Worm (Caenorhabditis elegans) whole organism, L3 larva: ENCODE data around the gene prx-19.

Source experiments
- R02D3.7 ChIP-seq: fragments of 150-350 bp; optimal IDR thresholded peaks from 2 replicates; lab custom pipeline; 2014; ENCODE audit warnings: missing biosample characterization, missing genetic modification characterization
- ZK546.5 ChIP-seq: sonication (generic microtip); optimal IDR thresholded peaks from 2 replicates; lab custom pipeline; 2017; ENCODE audit warnings: missing biosample characterization, missing genetic modification characterization
- ama-1 ChIP-seq: fragments of 150-350 bp; optimal IDR thresholded peaks from 2 replicates; lab custom pipeline; 2018
- ceh-28 ChIP-seq: fragments of 150-350 bp; optimal IDR thresholded peaks from 2 replicates; lab custom pipeline; 2014; ENCODE audit warnings: missing biosample characterization, missing genetic modification reagents, missing genetic modification characterization
- ceh-82 ChIP-seq: fragments of 150-350 bp; optimal IDR thresholded peaks from 2 replicates; lab custom pipeline; 2014; ENCODE audit warnings: missing biosample characterization, missing genetic modification characterization
- ceh-9 ChIP-seq: sonication (generic microtip); optimal IDR thresholded peaks from 2 replicates; lab custom pipeline; 2018; ENCODE audit warnings: missing biosample characterization, missing genetic modification characterization
- daf-12 ChIP-seq: fragments of 150-350 bp; optimal IDR thresholded peaks from 2 replicates; lab custom pipeline; 2014; ENCODE audit warnings: missing biosample characterization, missing genetic modification reagents, missing genetic modification characterization
- egl-27 ChIP-seq: sonication (generic microtip); optimal IDR thresholded peaks from 4 replicates; lab custom pipeline; 2017; ENCODE audit warnings: missing biosample characterization, missing genetic modification reagents, missing genetic modification characterization
- egl-5 ChIP-seq: fragments of 150-350 bp; optimal IDR thresholded peaks from 2 replicates; lab custom pipeline; 2017; ENCODE audit warnings: missing biosample characterization, missing genetic modification reagents, missing genetic modification characterization, inconsistent platforms
- elt-1 ChIP-seq: fragments of 150-350 bp; optimal IDR thresholded peaks from 2 replicates; lab custom pipeline; 2014; ENCODE audit warnings: missing biosample characterization, missing genetic modification characterization
- elt-3 ChIP-seq, 3 experiments: fragments of 150-350 bp in 1 of 3; sonication (generic microtip) in 2 of 3; optimal IDR thresholded peaks; 2 replicates in 2 of 3; 4 replicates in 1 of 3; lab custom pipeline; 2014 to 2017; ENCODE audit warnings: missing biosample characterization in 3 of 3, missing genetic modification characterization in 3 of 3
- eor-1 ChIP-seq, 2 experiments: fragments of 150-350 bp; optimal IDR thresholded peaks; 2 replicates each; lab custom pipeline; 2014 to 2018; ENCODE audit warnings: missing biosample characterization in 2 of 2, missing genetic modification characterization in 2 of 2
- fkh-10 ChIP-seq: sonication (generic microtip); optimal IDR thresholded peaks from 2 replicates; lab custom pipeline; 2017; ENCODE audit warnings: missing biosample characterization, missing genetic modification reagents, missing genetic modification characterization
- fkh-2 ChIP-seq: fragments of 150-350 bp; optimal IDR thresholded peaks from 2 replicates; lab custom pipeline; 2014; ENCODE audit warnings: missing biosample characterization, missing genetic modification reagents, missing genetic modification characterization
- fos-1 ChIP-seq: fragments of 150-350 bp; optimal IDR thresholded peaks from 2 replicates; lab custom pipeline; 2014; ENCODE audit warnings: missing biosample characterization, missing genetic modification characterization
- hmg-11 ChIP-seq: sonication (generic microtip); optimal IDR thresholded peaks from 2 replicates; lab custom pipeline; 2016; ENCODE audit warnings: missing genetic modification characterization, missing compliant biosample characterization
- lin-15B ChIP-seq: fragments of 150-350 bp; optimal IDR thresholded peaks from 2 replicates; lab custom pipeline; 2014; ENCODE audit warnings: missing biosample characterization, missing genetic modification characterization
- lin-39 ChIP-seq: fragments of 150-350 bp; optimal IDR thresholded peaks from 2 replicates; lab custom pipeline; 2018; ENCODE audit warnings: missing biosample characterization, missing genetic modification reagents, missing genetic modification characterization
- lsy-12 ChIP-seq: sonication (generic microtip); optimal IDR thresholded peaks from 2 replicates; lab custom pipeline; 2016; ENCODE audit warnings: mild to moderate bottlenecking, missing genetic modification characterization, missing compliant biosample characterization
- mdl-1 ChIP-seq: fragments of 150-350 bp; optimal IDR thresholded peaks from 2 replicates; lab custom pipeline; 2014; ENCODE audit warnings: missing biosample characterization, missing genetic modification characterization
- nfya-1 ChIP-seq: sonication (generic microtip); optimal IDR thresholded peaks from 2 replicates; lab custom pipeline; 2017; ENCODE audit warnings: missing genetic modification characterization, mild to moderate bottlenecking, missing compliant biosample characterization, antibody characterized with exemption, moderate library complexity; ENCODE audit not compliant: insufficient read depth
- nhr-11 ChIP-seq: fragments of 150-350 bp; optimal IDR thresholded peaks from 2 replicates; lab custom pipeline; 2014; ENCODE audit warnings: missing biosample characterization, missing genetic modification characterization
- nhr-12 ChIP-seq: fragments of 150-350 bp; optimal IDR thresholded peaks from 2 replicates; lab custom pipeline; 2014; ENCODE audit warnings: missing biosample characterization, missing genetic modification characterization
- nhr-23 ChIP-seq: fragments of 150-350 bp; optimal IDR thresholded peaks from 2 replicates; lab custom pipeline; 2014; ENCODE audit warnings: missing biosample characterization, missing genetic modification reagents, missing genetic modification characterization
- nhr-237 ChIP-seq: fragments of 150-350 bp; optimal IDR thresholded peaks from 2 replicates; lab custom pipeline; 2014; ENCODE audit warnings: missing biosample characterization, missing genetic modification characterization
- nhr-25 ChIP-seq: sonication (generic microtip); optimal IDR thresholded peaks from 2 replicates; lab custom pipeline; 2017; ENCODE audit warnings: missing biosample characterization, missing genetic modification characterization
- nhr-43 ChIP-seq: sonication (generic microtip); optimal IDR thresholded peaks from 2 replicates; lab custom pipeline; 2016; ENCODE audit warnings: mild to moderate bottlenecking, missing genetic modification characterization, missing compliant biosample characterization; ENCODE audit not compliant: poor library complexity, severe bottlenecking
- nhr-67 ChIP-seq: fragments of 150-350 bp; optimal IDR thresholded peaks from 2 replicates; lab custom pipeline; 2014; ENCODE audit warnings: missing biosample characterization, missing genetic modification characterization
- nhr-76 ChIP-seq: fragments of 150-350 bp; sonication (generic microtip); optimal IDR thresholded peaks from 5 replicates; lab custom pipeline; 2014; ENCODE audit warnings: missing biosample characterization, missing genetic modification characterization
- nhr-77 ChIP-seq: fragments of 150-350 bp; optimal IDR thresholded peaks from 2 replicates; lab custom pipeline; 2014; ENCODE audit warnings: missing biosample characterization, missing genetic modification characterization
- pha-4 ChIP-seq: fragments of 150-350 bp; optimal IDR thresholded peaks from 2 replicates; lab custom pipeline; 2014; ENCODE audit warnings: missing biosample characterization, missing genetic modification reagents, missing genetic modification characterization
- sea-2 ChIP-seq: fragments of 150-350 bp; sonication (generic microtip); optimal IDR thresholded peaks from 4 replicates; lab custom pipeline; 2014; ENCODE audit warnings: missing biosample characterization, missing genetic modification reagents, missing genetic modification characterization
- skn-1 ChIP-seq: fragments of 150-350 bp; optimal IDR thresholded peaks from 2 replicates; lab custom pipeline; 2014; ENCODE audit warnings: missing biosample characterization, missing genetic modification characterization
- snpc-4 ChIP-seq: fragments of 150-350 bp; optimal IDR thresholded peaks from 2 replicates; lab custom pipeline; 2014; ENCODE audit warnings: missing biosample characterization, missing genetic modification characterization
- tbx-2 ChIP-seq: sonication (generic microtip); optimal IDR thresholded peaks from 2 replicates; lab custom pipeline; 2016; ENCODE audit warnings: mild to moderate bottlenecking, missing genetic modification characterization, missing compliant biosample characterization
- unc-62 ChIP-seq: fragments of 150-350 bp; sonication (generic microtip); optimal IDR thresholded peaks from 4 replicates; lab custom pipeline; 2014; ENCODE audit warnings: missing biosample characterization, missing genetic modification reagents, missing genetic modification characterization
- zag-1 ChIP-seq: fragments of 150-350 bp; optimal IDR thresholded peaks from 2 replicates; lab custom pipeline; 2014; ENCODE audit warnings: missing biosample characterization, missing genetic modification characterization
- ztf-11 ChIP-seq: fragments of 150-350 bp; optimal IDR thresholded peaks from 2 replicates; lab custom pipeline; 2014; ENCODE audit warnings: missing biosample characterization, missing genetic modification characterization
- ztf-4 ChIP-seq: fragments of 150-350 bp; optimal IDR thresholded peaks from 2 replicates; lab custom pipeline; 2014; ENCODE audit warnings: missing biosample characterization, missing genetic modification characterization

The prx-19 gene

DNA sequence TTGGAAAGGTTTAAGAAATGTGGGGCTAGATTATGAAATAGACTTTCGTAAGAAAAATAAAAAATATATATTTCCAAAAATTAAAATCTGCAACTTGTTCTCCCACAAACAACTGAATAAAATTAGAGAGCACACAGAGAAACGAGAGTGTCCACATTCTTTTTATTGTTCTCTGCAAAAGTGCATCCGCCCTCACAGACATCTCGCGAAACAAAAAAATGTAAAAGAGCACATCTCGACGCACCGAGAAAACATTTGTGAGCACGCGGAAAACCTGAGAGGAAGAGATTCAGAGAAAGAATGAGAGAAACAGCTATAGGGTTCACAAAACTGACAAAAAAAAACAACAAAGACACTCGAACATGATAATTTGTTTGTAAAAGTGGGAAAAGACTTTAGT is 27.0 kb downstream of the prx-19 start:
- TF ChIP-seq R02D3.7 (tag; lab: Kevin White, UChicago) (no peak), lin-39 (peak; percentile 68), nfya-1 (tag; lab: Kevin White, UChicago) (peak; percentile 62)

DNA sequence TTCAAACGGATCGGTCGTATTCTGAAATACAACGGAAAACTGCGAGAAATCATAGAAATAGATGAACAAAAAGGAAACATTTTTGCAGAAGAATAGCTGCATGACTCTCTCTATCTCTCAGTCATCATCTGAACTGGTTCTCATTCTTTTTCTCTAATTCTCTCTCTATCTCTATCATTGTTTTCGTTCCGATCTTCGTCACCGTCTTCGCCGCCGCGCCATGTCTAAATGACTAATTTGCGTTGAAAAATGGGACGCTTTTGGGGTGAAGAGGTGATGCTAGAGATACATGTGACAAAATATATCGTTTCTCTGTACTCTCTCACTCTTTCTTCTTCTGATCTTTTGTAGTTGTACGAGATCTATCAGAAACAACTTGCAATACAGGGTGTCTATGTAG is 28.6 kb downstream of the prx-19 start:
- TF ChIP-seq ceh-9 (tag; lab: Kevin White, UChicago) (no peak), nhr-77 (tag; lab: Kevin White, UChicago) (no peak), lin-15B (tag; lab: Kevin White, UChicago) (peak; percentile 8), lin-39 (peak; percentile 62), tbx-2 (peak; percentile 21), egl-5 (tag; lab: Kevin White, UChicago) (peak; percentile 78), ceh-28 (tag; lab: Kevin White, UChicago) (no peak), lsy-12 (tag; lab: Kevin White, UChicago) (no peak), unc-62 (GFP tag; lab: Kevin White, UChicago) (no peak), ztf-4 (tag; lab: Kevin White, UChicago) (no peak), mdl-1 (tag; lab: Kevin White, UChicago) (peak; percentile 78), ZK546.5 (tag; lab: Kevin White, UChicago) (no peak), fkh-2 (tag; lab: Kevin White, UChicago) (no peak), ama-1 (lab: Kevin White, UChicago) (no peak), fos-1 (peak; percentile 44), ztf-11 (tag; lab: Kevin White, UChicago) (no peak), nhr-12 (no peak), elt-1 (tag; lab: Kevin White, UChicago) (peak; percentile 48), ceh-82 (tag; lab: Kevin White, UChicago) (no peak), nhr-43 (tag; lab: Kevin White, UChicago) (peak; percentile 81), nhr-76 (tag; lab: Kevin White, UChicago) (no peak), zag-1 (tag; lab: Kevin White, UChicago) (no peak), eor-1 (tag; optimal IDR thresholded peaks at IDR 0.05; lab: Kevin White, UChicago) (no peak), nfya-1 (tag; lab: Kevin White, UChicago) (peak; percentile 55), nhr-67 (tag; lab: Kevin White, UChicago) (no peak), nhr-23 (peak; percentile 97), skn-1 (tag; lab: Kevin White, UChicago) (peak; percentile 23), snpc-4 (tag; lab: Kevin White, UChicago) (no peak), nhr-11 (tag; lab: Kevin White, UChicago) (no peak), nhr-25 (tag; lab: Kevin White, UChicago) (peak; percentile 93), elt-3 (tag; optimal IDR thresholded peaks at IDR 0.05; lab: Kevin White, UChicago) (no peak), pha-4 (tag; lab: Kevin White, UChicago) (no peak), hmg-11 (tag; lab: Kevin White, UChicago) (no peak)

DNA sequence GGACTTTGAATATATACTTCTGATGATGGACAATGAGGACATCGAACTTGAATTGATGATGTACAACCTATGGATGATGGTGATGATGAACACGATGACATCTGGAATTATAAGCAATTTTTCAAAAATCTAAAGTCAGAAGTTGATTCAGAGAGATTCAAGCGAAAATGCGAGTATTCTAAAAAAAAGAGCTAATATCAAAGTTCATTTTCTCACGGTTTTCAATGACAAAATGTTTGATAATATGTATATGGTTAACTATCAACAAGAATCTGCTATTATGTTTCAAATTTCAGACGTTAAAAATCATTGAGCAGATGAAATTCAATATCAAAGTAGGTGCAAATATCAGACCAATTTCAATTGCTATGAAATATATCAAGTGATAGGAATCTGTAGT is 29.2 kb downstream of the prx-19 start, which contains the start of gene K02D10.4:
K02D10.4 (minus strand) TSS at position 101 of the 400 bp plus-strand sequence.
- TF ChIP-seq daf-12 (tag; lab: Kevin White, UChicago) (no peak), ceh-28 (tag; lab: Kevin White, UChicago) (no peak), sea-2 (GFP tag; lab: Kevin White, UChicago) (no peak), unc-62 (GFP tag; lab: Kevin White, UChicago) (no peak), eor-1 (tag; optimal IDR thresholded peaks at IDR 0.05; lab: Kevin White, UChicago) (no peak), nhr-76 (tag; lab: Kevin White, UChicago) (no peak), fkh-10 (GFP tag; lab: Kevin White, UChicago) (no peak), nhr-237 (tag; lab: Kevin White, UChicago) (no peak), egl-27 (tag; lab: Kevin White, UChicago) (no peak), nhr-12 (no peak), skn-1 (tag; lab: Kevin White, UChicago) (no peak), egl-5 (tag; lab: Kevin White, UChicago) (no peak), nhr-11 (tag; lab: Kevin White, UChicago) (no peak), ceh-9 (tag; lab: Kevin White, UChicago) (no peak), nhr-67 (tag; lab: Kevin White, UChicago) (no peak), pha-4 (tag; lab: Kevin White, UChicago) (no peak)
